Worm (Caenorhabditis elegans): ENCODE results near the gene swsn-3.

swsn-3 gene

ce11 chrIII:2759308-2759707 is 9.2 kb downstream of the swsn-3 start:
- TF ChIP-seq ets-4 (GFP tag; optimal IDR thresholded peaks at IDR 0.05) (no peak), hlh-26 (GFP tag; conservative IDR thresholded peaks at IDR 0.05) (no peak), ceh-40 (GFP tag; IDR thresholded peaks at IDR 0.05) (no peak), nfyb-1 (GFP tag; IDR thresholded peaks at IDR 0.05) (no peak), nhr-80 (tag; optimal IDR thresholded peaks at IDR 0.05) (peak; percentile 52), cebp-1 (GFP tag; IDR thresholded peaks at IDR 0.05) (0 out of 2 replicates have a peak, but pooled peaks have one; percentile 30), cebp-1 (tag; optimal IDR thresholded peaks at IDR 0.05) (peak; percentile 48), Y67H2A.10 (GFP tag; conservative IDR thresholded peaks at IDR 0.05) (no peak), B0035.1 (tag; optimal IDR thresholded peaks at IDR 0.05) (no peak), F37B4.10 (GFP tag; IDR thresholded peaks at IDR 0.05) (no peak), zim-3 (tag; optimal IDR thresholded peaks at IDR 0.05) (no peak), B0019.2 (GFP tag; conservative IDR thresholded peaks at IDR 0.05) (no peak), athp-1 (tag; optimal IDR thresholded peaks at IDR 0.05) (no peak), F57A8.1 (GFP tag; optimal IDR thresholded peaks at IDR 0.05) (no peak), bed-1 (GFP tag; IDR thresholded peaks at IDR 0.05) (no peak), zfh-2 (GFP tag; conservative IDR thresholded peaks at IDR 0.05) (no peak), egrh-3 (GFP tag; IDR thresholded peaks at IDR 0.05) (no peak), T26A5.8 (tag; optimal IDR thresholded peaks at IDR 0.05) (no peak), T07F8.4 (tag; optimal IDR thresholded peaks at IDR 0.05) (no peak)

ce11 chrIII:2758092-2758491 is 10.4 kb downstream of the swsn-3 start:
- TF ChIP-seq lin-26 (GFP tag; IDR thresholded peaks at IDR 0.05) (0 out of 2 replicates have a peak, but pooled peaks have one; percentile 29), Y53F4B.3 (GFP tag; IDR thresholded peaks at IDR 0.05) (no peak)

DNA sequence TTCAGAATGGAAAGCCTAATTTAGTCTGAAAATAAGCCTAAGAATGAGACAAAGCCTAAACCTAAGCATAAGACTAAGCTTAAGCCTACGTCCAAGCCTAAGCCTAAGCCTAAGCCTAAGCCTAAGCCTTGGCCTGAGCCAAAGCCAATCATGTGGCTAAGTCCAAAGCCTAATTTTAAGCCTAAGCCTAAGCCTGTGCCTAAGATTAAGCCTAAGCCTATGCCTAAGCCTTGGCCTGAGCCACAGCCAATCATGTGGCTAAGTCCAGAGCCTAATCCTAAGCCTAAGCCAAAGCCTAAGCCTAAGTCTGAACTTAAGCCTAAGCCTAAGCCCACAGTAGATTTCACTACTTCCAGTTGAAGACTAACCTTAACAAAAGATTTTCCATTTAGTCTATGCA is 11.0 kb downstream of the swsn-3 start:
- TF ChIP-seq ets-4 (GFP tag; optimal IDR thresholded peaks at IDR 0.05): no peak
- no peak for TF ChIP-seq snpc-4 (GFP tag; optimal IDR thresholded peaks at IDR 0.05)
- no peak for TF ChIP-seq snpc-4 (tag; optimal IDR thresholded peaks at IDR 0.05)
- no peak for TF ChIP-seq hsf-1 (GFP tag; IDR thresholded peaks at IDR 0.05)

- no peak for TF ChIP-seq Y53F4B.3 (GFP tag; IDR thresholded peaks at IDR 0.05)
- no peak for TF ChIP-seq ztf-6 (GFP tag; IDR thresholded peaks at IDR 0.05)
- no peak for TF ChIP-seq F52B5.7 (tag; optimal IDR thresholded peaks at IDR 0.05)
- TF ChIP-seq ztf-25 (GFP tag; IDR thresholded peaks at IDR 0.05): no peak
- TF ChIP-seq F55B11.4 (tag; optimal IDR thresholded peaks at IDR 0.05; ENCODE audit: borderline replicate concordance, insufficient read depth): no peak
- no peak for TF ChIP-seq nhr-120 (GFP tag; IDR thresholded peaks at IDR 0.05)
- TF ChIP-seq repo-1 (tag; optimal IDR thresholded peaks at IDR 0.05): no peak
- TF ChIP-seq dpff-1 (tag; optimal IDR thresholded peaks at IDR 0.05): no peak
- no peak for TF ChIP-seq attf-3 (GFP tag; conservative IDR thresholded peaks at IDR 0.05)
- no peak for TF ChIP-seq attf-6 (GFP tag; IDR thresholded peaks at IDR 0.05)
- TF ChIP-seq sptf-2 (GFP tag; optimal IDR thresholded peaks at IDR 0.05): no peak
- TF ChIP-seq aptf-3 (GFP tag; IDR thresholded peaks at IDR 0.05): no peak
- TF ChIP-seq B0019.2 (GFP tag; conservative IDR thresholded peaks at IDR 0.05): no peak
- TF ChIP-seq madf-10 (tag; optimal IDR thresholded peaks at IDR 0.05): no peak
- no peak for TF ChIP-seq Y79H2A.3 (GFP tag; conservative IDR thresholded peaks at IDR 0.05)
- TF ChIP-seq attf-5 (GFP tag; optimal IDR thresholded peaks at IDR 0.05): no peak
Measured at ce11 chrIII:2756260-2756659, 12.2 kb downstream of the swsn-3 start, which contains the start of gene gldi-9. gldi-9 (minus strand) TSS chrIII:2756360.

Data from whole organism, young adult.